Worm (Caenorhabditis elegans) whole organism, young adult: ENCODE results near the gene F15G9.2.

ENCODE experiments used
- B0336.3 ChIP-seq: fragments of 200-800 bp; sonication (Bioruptor generic); IDR thresholded peaks from 2 replicates; pipeline ENCODE4 v1.3.6; 2022; ENCODE audit warnings: missing genetic modification characterization, missing compliant biosample characterization
- C06A6.2 ChIP-seq: fragments of 200-800 bp; sonication (Bioruptor generic); conservative IDR thresholded peaks from 2 replicates; pipeline ENCODE4 v1.3.6; 2022; ENCODE audit warnings: missing genetic modification characterization, missing compliant biosample characterization
- F49E8.2 ChIP-seq: sonication (generic microtip); optimal IDR thresholded peaks from 3 replicates; lab custom pipeline; 2017; ENCODE audit warnings: missing genetic modification characterization, mild to moderate bottlenecking, missing compliant biosample characterization, antibody characterized with exemption, moderate library complexity; ENCODE audit not compliant: insufficient read depth
- K12H6.12 ChIP-seq: fragments of 200-800 bp; sonication (Bioruptor generic); optimal IDR thresholded peaks from 2 replicates; lab custom pipeline; 2018; ENCODE audit warnings: mild to moderate bottlenecking, missing genetic modification characterization, missing compliant biosample characterization
- T07F8.4 ChIP-seq: sonication (generic microtip); optimal IDR thresholded peaks from 2 replicates; lab custom pipeline; 2016; ENCODE audit warnings: mild to moderate bottlenecking, missing genetic modification characterization, moderate library complexity, missing compliant biosample characterization
- ZK185.1 ChIP-seq: sonication (generic microtip); optimal IDR thresholded peaks from 2 replicates; lab custom pipeline; 2016; ENCODE audit warnings: mild to moderate bottlenecking, missing genetic modification characterization, missing compliant biosample characterization; ENCODE audit not compliant: poor library complexity, severe bottlenecking
- akir-1 ChIP-seq: fragments of 200-800 bp; sonication (Bioruptor generic); optimal IDR thresholded peaks from 2 replicates; lab custom pipeline; 2018; ENCODE audit warnings: mild to moderate bottlenecking, missing genetic modification characterization, moderate library complexity, missing compliant biosample characterization
- aptf-2 ChIP-seq: fragments of 200-800 bp; sonication (Bioruptor generic); conservative IDR thresholded peaks from 2 replicates; pipeline ENCODE4 v1.3.6; 2022; ENCODE audit warnings: missing genetic modification reagents, missing genetic modification characterization, missing compliant biosample characterization
- athp-1 ChIP-seq: sonication (generic microtip); optimal IDR thresholded peaks from 2 replicates; lab custom pipeline; 2017; ENCODE audit warnings: mild to moderate bottlenecking, missing genetic modification characterization, missing compliant biosample characterization
- bed-2 ChIP-seq: fragments of 200-800 bp; sonication (Bioruptor generic); IDR thresholded peaks from 2 replicates; pipeline ENCODE4 v1.3.6; 2022; ENCODE audit warnings: missing genetic modification reagents, missing genetic modification characterization, missing compliant biosample characterization
- cebp-2 ChIP-seq: fragments of 200-800 bp; sonication (Bioruptor generic); IDR thresholded peaks from 2 replicates; pipeline ENCODE4 v1.3.6; 2022; ENCODE audit warnings: missing genetic modification characterization, missing compliant biosample characterization
- ceh-27 ChIP-seq: fragments of 200-800 bp; sonication (Bioruptor generic); optimal IDR thresholded peaks from 2 replicates; lab custom pipeline; 2018; ENCODE audit warnings: mild to moderate bottlenecking, missing genetic modification characterization, moderate library complexity, missing compliant biosample characterization
- ceh-40 ChIP-seq: fragments of 200-800 bp; sonication (Bioruptor generic); IDR thresholded peaks from 2 replicates; pipeline ENCODE4 v1.3.6; 2022; ENCODE audit warnings: missing genetic modification characterization, missing compliant biosample characterization
- dpff-1 ChIP-seq: sonication (generic microtip); optimal IDR thresholded peaks from 2 replicates; lab custom pipeline; 2017; ENCODE audit warnings: mild to moderate bottlenecking, missing genetic modification characterization, missing compliant biosample characterization
- efl-1 ChIP-seq: fragments of 150-350 bp; optimal IDR thresholded peaks from 2 replicates; lab custom pipeline; 2014; ENCODE audit warnings: missing biosample characterization, missing genetic modification reagents, missing genetic modification characterization
- egl-44 ChIP-seq: fragments of 200-800 bp; sonication (Bioruptor generic); IDR thresholded peaks from 2 replicates; pipeline ENCODE4 v1.3.6; 2022; ENCODE audit warnings: missing genetic modification reagents, missing genetic modification characterization, missing compliant biosample characterization
- ets-4 ChIP-seq: fragments of 200-800 bp; sonication (Bioruptor generic); optimal IDR thresholded peaks from 2 replicates; lab custom pipeline; 2018; ENCODE audit warnings: mild to moderate bottlenecking, missing genetic modification characterization, missing compliant biosample characterization
- hmg-1.2 ChIP-seq: fragments of 200-800 bp; sonication (Bioruptor generic); IDR thresholded peaks from 2 replicates; pipeline ENCODE4 v1.3.6; 2022; ENCODE audit warnings: missing genetic modification reagents, missing genetic modification characterization, missing compliant biosample characterization
- hmg-20 ChIP-seq: fragments of 200-800 bp; sonication (Bioruptor generic); IDR thresholded peaks from 2 replicates; pipeline ENCODE4 v1.3.6; 2022; ENCODE audit warnings: missing genetic modification reagents, missing genetic modification characterization, missing compliant biosample characterization
- hrde-1 ChIP-seq: sonication (generic microtip); optimal IDR thresholded peaks from 2 replicates; lab custom pipeline; 2016; ENCODE audit warnings: missing genetic modification characterization, mild to moderate bottlenecking, missing compliant biosample characterization, moderate library complexity, missing genotype, missing genetic modification reagents, borderline replicate concordance
- lir-1 ChIP-seq: fragments of 200-800 bp; sonication (Bioruptor generic); conservative IDR thresholded peaks from 2 replicates; pipeline ENCODE4 v1.3.6; 2022; ENCODE audit warnings: missing genetic modification reagents, missing genetic modification characterization, missing compliant biosample characterization
- lsl-1 ChIP-seq: fragments of 200-800 bp; sonication (Bioruptor generic); optimal IDR thresholded peaks from 2 replicates; lab custom pipeline; 2018; ENCODE audit warnings: mild to moderate bottlenecking, missing genetic modification characterization, moderate library complexity, missing compliant biosample characterization
- lsy-27 ChIP-seq: sonication (generic microtip); optimal IDR thresholded peaks from 2 replicates; lab custom pipeline; 2017; ENCODE audit warnings: missing genetic modification characterization, mild to moderate bottlenecking, missing compliant biosample characterization, antibody characterized with exemption, missing genotype, borderline replicate concordance; ENCODE audit not compliant: insufficient read depth
- madf-3 ChIP-seq: fragments of 200-800 bp; sonication (Bioruptor generic); IDR thresholded peaks from 2 replicates; pipeline ENCODE4 v1.3.6; 2022; ENCODE audit warnings: missing genetic modification reagents, missing genetic modification characterization, missing compliant biosample characterization
- mcd-1 ChIP-seq: fragments of 200-800 bp; sonication (Bioruptor generic); IDR thresholded peaks from 2 replicates; pipeline ENCODE4 v1.3.6; 2022; ENCODE audit warnings: missing genetic modification reagents, missing genetic modification characterization, missing compliant biosample characterization
- nfya-1 ChIP-seq: sonication (generic microtip); optimal IDR thresholded peaks from 2 replicates; lab custom pipeline; 2017; ENCODE audit warnings: antibody characterized with exemption, missing compliant biosample characterization, missing genetic modification characterization, borderline replicate concordance; ENCODE audit not compliant: insufficient read depth
- nhr-27 ChIP-seq: fragments of 200-800 bp; sonication (Bioruptor generic); optimal IDR thresholded peaks from 2 replicates; lab custom pipeline; 2018; ENCODE audit warnings: mild to moderate bottlenecking, missing genetic modification characterization, moderate library complexity, missing compliant biosample characterization
- nhr-90 ChIP-seq: sonication (generic microtip); optimal IDR thresholded peaks from 2 replicates; lab custom pipeline; 2016; ENCODE audit warnings: missing genotype, mild to moderate bottlenecking, missing genetic modification characterization, missing compliant biosample characterization
- pha-4 ChIP-seq: fragments of 150-350 bp; sonication (generic microtip); optimal IDR thresholded peaks from 2 replicates; lab custom pipeline; 2014; ENCODE audit warnings: missing biosample characterization, missing genetic modification reagents, missing genetic modification characterization
- rcor-1 ChIP-seq: fragments of 200-800 bp; sonication (Bioruptor generic); IDR thresholded peaks from 2 replicates; pipeline ENCODE4 v1.3.6; 2022; ENCODE audit warnings: missing genetic modification reagents, missing genetic modification characterization, missing compliant biosample characterization
- rec-8 ChIP-seq, 2 experiments: sonication (generic microtip); optimal IDR thresholded peaks; 2 replicates each; lab custom pipeline; 2016; ENCODE audit warnings: mild to moderate bottlenecking in 2 of 2, missing genetic modification characterization in 2 of 2, missing genetic modification reagents in 2 of 2, missing genotype in 2 of 2, missing biosample characterization in 1 of 2, missing compliant biosample characterization in 1 of 2, moderate library complexity in 1 of 2
- repo-1 ChIP-seq: sonication (generic microtip); optimal IDR thresholded peaks from 2 replicates; lab custom pipeline; 2017; ENCODE audit warnings: mild to moderate bottlenecking, missing genetic modification characterization, missing compliant biosample characterization
- rpc-1 ChIP-seq, 2 experiments: fragments of 150-350 bp in 1 of 2; sonication (generic microtip) in 1 of 2; optimal IDR thresholded peaks; 2 replicates each; lab custom pipeline; 2014 to 2018; ENCODE audit warnings: missing biosample characterization in 1 of 2, missing genetic modification characterization in 1 of 2, missing genetic modification reagents in 1 of 2, missing genotype in 1 of 2
- sea-2 ChIP-seq: fragments of 200-800 bp; sonication (Bioruptor generic); IDR thresholded peaks from 2 replicates; pipeline ENCODE4 v1.3.6; 2022; ENCODE audit warnings: missing genetic modification characterization, missing compliant biosample characterization
- snpc-1.1 ChIP-seq: sonication (generic microtip); optimal IDR thresholded peaks from 2 replicates; lab custom pipeline; 2017; ENCODE audit warnings: missing genetic modification characterization, mild to moderate bottlenecking, missing compliant biosample characterization, antibody characterized with exemption, moderate library complexity, missing genotype, missing genetic modification reagents; ENCODE audit not compliant: insufficient read depth
- snpc-1.3 ChIP-seq: sonication (generic microtip); optimal IDR thresholded peaks from 2 replicates; lab custom pipeline; 2017; ENCODE audit warnings: missing genetic modification characterization, mild to moderate bottlenecking, missing compliant biosample characterization, antibody characterized with exemption, moderate library complexity, missing genotype, missing genetic modification reagents; ENCODE audit not compliant: insufficient read depth
- tbp1 ChIP-seq: fragments of 200-800 bp; sonication (Bioruptor generic); optimal IDR thresholded peaks from 2 replicates; lab custom pipeline; 2018; ENCODE audit warnings: mild to moderate bottlenecking, missing genetic modification characterization, missing compliant biosample characterization
- tlf-1 ChIP-seq: fragments of 200-800 bp; sonication (Bioruptor generic); optimal IDR thresholded peaks from 2 replicates; lab custom pipeline; 2018; ENCODE audit warnings: mild to moderate bottlenecking, missing genetic modification characterization, missing compliant biosample characterization
- unc-130 ChIP-seq: sonication (generic microtip); optimal IDR thresholded peaks from 2 replicates; lab custom pipeline; 2016; ENCODE audit warnings: missing genetic modification reagents, missing genetic modification characterization, missing compliant biosample characterization
- ztf-6 ChIP-seq: fragments of 200-800 bp; sonication (Bioruptor generic); IDR thresholded peaks from 2 replicates; pipeline ENCODE4 v1.3.6; 2022; ENCODE audit warnings: missing genetic modification reagents, missing genetic modification characterization, missing compliant biosample characterization

F15G9.2 gene

ce11 chrX:9713613-9714012 is at the start of gene F15G9.2:
Gene F15G9.2 (minus strand): TSS chrX:9713713.
- TF ChIP-seq ceh-27 (GFP tag; lab: Kevin White, UChicago) = no peak
- no peak for TF ChIP-seq repo-1 (tag; lab: Kevin White, UChicago)
- no peak for TF ChIP-seq lir-1 (GFP tag; lab: Robert Waterston, UW)
- no peak for TF ChIP-seq tlf-1
- TF ChIP-seq F49E8.2 = no peak
- no peak for TF ChIP-seq mcd-1

ce11 chrX:9761266-9761665 is 47.8 kb upstream of the F15G9.2 start, which contains the start of gene T09B9.3:
Gene T09B9.3 (minus strand): TSS chrX:9761366.
- TF ChIP-seq egl-44 (no peak), rcor-1 (no peak), nhr-27 (tag; lab: Kevin White, UChicago) (no peak), ZK185.1 (tag; lab: Kevin White, UChicago) (no peak), ceh-27 (GFP tag; lab: Kevin White, UChicago) (no peak), lsl-1 (GFP tag; lab: Kevin White, UChicago) (no peak), hmg-1.2 (no peak), ceh-40 (no peak), hmg-20 (GFP tag; lab: Robert Waterston, UW) (no peak), bed-2 (GFP tag; lab: Robert Waterston, UW) (no peak), sea-2 (GFP tag; lab: Robert Waterston, UW) (no peak), pha-4 (tag; lab: Kevin White, UChicago) (no peak), nhr-90 (tag; lab: Kevin White, UChicago) (no peak), tbp1 (GFP tag; lab: Kevin White, UChicago) (no peak), lsy-27 (tag; lab: Kevin White, UChicago) (no peak), rec-8 (tag; optimal IDR thresholded peaks at IDR 0.05; lab: Kevin White, UChicago) (no peak), madf-3 (GFP tag; lab: Robert Waterston, UW) (no peak), hrde-1 (tag; lab: Kevin White, UChicago) (no peak), akir-1 (GFP tag; lab: Kevin White, UChicago) (no peak)

- peak; percentile 41 for TF ChIP-seq efl-1 (GFP tag; lab: Kevin White, UChicago)
- TF ChIP-seq ZK185.1 (tag; lab: Kevin White, UChicago) = no peak
Measured at ce11 chrX:9756971-9757370, 43.5 kb upstream of the F15G9.2 start, which contains the start of gene T09B9.1. Gene T09B9.1 (plus strand): TSS chrX:9757271.

- no peak for TF ChIP-seq T07F8.4 (tag; lab: Kevin White, UChicago)
- TF ChIP-seq ets-4 (GFP tag; lab: Kevin White, UChicago) = no peak
- no peak for TF ChIP-seq dpff-1 (tag; lab: Kevin White, UChicago)
- TF ChIP-seq snpc-1.3 (tag; lab: Kevin White, UChicago) = no peak
- TF ChIP-seq rpc-1 (optimal IDR thresholded peaks at IDR 0.05; lab: Kevin White, UChicago) = peak; percentile 1
- TF ChIP-seq rpc-1 (tag; optimal IDR thresholded peaks at IDR 0.05; lab: Kevin White, UChicago) = peak; percentile 62
- TF ChIP-seq aptf-2 (GFP tag; lab: Robert Waterston, UW) = no peak
- no peak for TF ChIP-seq K12H6.12 (tag; lab: Kevin White, UChicago)
- peak; percentile 66 for TF ChIP-seq snpc-1.1 (tag; lab: Kevin White, UChicago)
- TF ChIP-seq cebp-2 = no peak
- TF ChIP-seq tbp1 (GFP tag; lab: Kevin White, UChicago) = peak; percentile 67
- no peak for TF ChIP-seq nfya-1 (tag; lab: Kevin White, UChicago)
- no peak for TF ChIP-seq athp-1 (tag; lab: Kevin White, UChicago)
- TF ChIP-seq ztf-6 (GFP tag; lab: Robert Waterston, UW) = no peak
- no peak for TF ChIP-seq B0336.3 (GFP tag; lab: Robert Waterston, UW)
- no peak for TF ChIP-seq C06A6.2
- TF ChIP-seq unc-130 = no peak
Measured at ce11 chrX:9754537-9754936, 41.0 kb upstream of the F15G9.2 start.
